Worm (Caenorhabditis elegans) whole organism, mixed stage, embryonic: Measurements from ENCODE around the gene F13C5.2.
A peak's percentile ranks its signal among the peaks of the same experiment; 100 is the strongest.

Experiments
- bed-3 ChIP-seq: fragments of 200-800 bp; sonication (Bioruptor generic); optimal IDR thresholded peaks from 3 replicates; lab custom pipeline; 2018; ENCODE audit warnings: mild to moderate bottlenecking, missing genetic modification characterization, moderate library complexity, missing compliant biosample characterization
- blmp-1 ChIP-seq: fragments of 150-350 bp; optimal IDR thresholded peaks from 2 replicates; lab custom pipeline; 2014; ENCODE audit warnings: missing biosample characterization, missing genetic modification characterization
- ceh-39 ChIP-seq: fragments of 150-350 bp; optimal IDR thresholded peaks from 2 replicates; lab custom pipeline; 2014; ENCODE audit warnings: missing biosample characterization, missing genetic modification characterization
- ceh-83 ChIP-seq: fragments of 200-800 bp; sonication (Bioruptor generic); optimal IDR thresholded peaks from 2 replicates; lab custom pipeline; 2018; ENCODE audit warnings: mild to moderate bottlenecking, missing genetic modification characterization, missing compliant biosample characterization
- ces-1 ChIP-seq: fragments of 150-350 bp; optimal IDR thresholded peaks from 2 replicates; lab custom pipeline; 2014; ENCODE audit warnings: missing biosample characterization, missing genetic modification reagents, missing genetic modification characterization
- cnd-1 ChIP-seq: fragments of 200-800 bp; sonication (Bioruptor generic); optimal IDR thresholded peaks from 2 replicates; lab custom pipeline; 2018; ENCODE audit warnings: mild to moderate bottlenecking, missing genetic modification characterization, missing compliant biosample characterization
- drap-1 ChIP-seq: fragments of 200-800 bp; sonication (Bioruptor generic); optimal IDR thresholded peaks from 3 replicates; lab custom pipeline; 2018; ENCODE audit warnings: mild to moderate bottlenecking, missing genetic modification characterization, missing compliant biosample characterization
- elt-1 ChIP-seq: sonication (generic microtip); optimal IDR thresholded peaks from 2 replicates; lab custom pipeline; 2017; ENCODE audit warnings: missing genetic modification characterization, mild to moderate bottlenecking, missing compliant biosample characterization, antibody characterized with exemption, moderate library complexity, borderline replicate concordance; ENCODE audit not compliant: insufficient read depth
- ham-2 ChIP-seq: fragments of 200-800 bp; sonication (Bioruptor generic); optimal IDR thresholded peaks from 2 replicates; lab custom pipeline; 2018; ENCODE audit warnings: mild to moderate bottlenecking, missing genetic modification characterization, missing compliant biosample characterization
- hlh-1 ChIP-seq: fragments of 150-350 bp; optimal IDR thresholded peaks from 2 replicates; lab custom pipeline; 2014; ENCODE audit warnings: missing biosample characterization, missing genetic modification reagents, missing genetic modification characterization
- lin-13 ChIP-seq: fragments of 150-350 bp; optimal IDR thresholded peaks from 2 replicates; lab custom pipeline; 2014; ENCODE audit warnings: missing biosample characterization, missing genetic modification characterization
- lin-32 ChIP-seq: fragments of 200-800 bp; sonication (Bioruptor generic); optimal IDR thresholded peaks from 2 replicates; lab custom pipeline; 2018; ENCODE audit warnings: mild to moderate bottlenecking, missing genetic modification characterization, missing compliant biosample characterization
- lsy-2 ChIP-seq: fragments of 150-350 bp; optimal IDR thresholded peaks from 2 replicates; lab custom pipeline; 2014; ENCODE audit warnings: missing biosample characterization, missing genetic modification characterization
- mab-5 ChIP-seq: fragments of 150-350 bp; optimal IDR thresholded peaks from 2 replicates; lab custom pipeline; 2014; ENCODE audit warnings: missing biosample characterization, missing genetic modification characterization
- mep-1 ChIP-seq: fragments of 150-350 bp; optimal IDR thresholded peaks from 2 replicates; lab custom pipeline; 2017; ENCODE audit warnings: missing biosample characterization, missing genetic modification reagents, missing genetic modification characterization, inconsistent platforms
- nhr-12 ChIP-seq: fragments of 150-350 bp; optimal IDR thresholded peaks from 2 replicates; lab custom pipeline; 2014; ENCODE audit warnings: missing biosample characterization, missing genetic modification characterization
- nhr-2 ChIP-seq: fragments of 150-350 bp; optimal IDR thresholded peaks from 2 replicates; lab custom pipeline; 2014; ENCODE audit warnings: missing biosample characterization, missing genetic modification characterization
- nhr-28 ChIP-seq: fragments of 150-350 bp; optimal IDR thresholded peaks from 2 replicates; lab custom pipeline; 2014; ENCODE audit warnings: missing biosample characterization, missing genetic modification characterization
- nhr-76 ChIP-seq: sonication (generic microtip); optimal IDR thresholded peaks from 2 replicates; lab custom pipeline; 2017; ENCODE audit warnings: missing biosample characterization, missing genetic modification characterization
- pha-4 ChIP-seq: fragments of 150-350 bp; optimal IDR thresholded peaks from 2 replicates; lab custom pipeline; 2018; ENCODE audit warnings: missing biosample characterization, missing genetic modification reagents, missing genetic modification characterization
- sem-2 ChIP-seq: fragments of 200-800 bp; sonication (Bioruptor generic); optimal IDR thresholded peaks from 2 replicates; lab custom pipeline; 2018; ENCODE audit warnings: mild to moderate bottlenecking, missing genetic modification characterization, missing compliant biosample characterization
- sptf-1 ChIP-seq: sonication (generic microtip); optimal IDR thresholded peaks from 2 replicates; lab custom pipeline; 2017; ENCODE audit warnings: mild to moderate bottlenecking, missing genetic modification characterization, moderate library complexity, missing compliant biosample characterization
- unc-120 ChIP-seq: sonication (generic microtip); optimal IDR thresholded peaks from 2 replicates; lab custom pipeline; 2017; ENCODE audit warnings: missing genetic modification characterization, missing compliant biosample characterization; ENCODE audit not compliant: poor library complexity, severe bottlenecking
- unc-39 ChIP-seq: fragments of 150-350 bp; optimal IDR thresholded peaks from 2 replicates; lab custom pipeline; 2014; ENCODE audit warnings: missing biosample characterization, missing genetic modification characterization
- zip-8 ChIP-seq: fragments of 150-350 bp; optimal IDR thresholded peaks from 2 replicates; lab custom pipeline; 2014; ENCODE audit warnings: missing biosample characterization, missing genetic modification characterization
- ztf-11 ChIP-seq: fragments of 150-350 bp; optimal IDR thresholded peaks from 2 replicates; lab custom pipeline; 2014; ENCODE audit warnings: missing biosample characterization, missing genetic modification characterization

The F13C5.2 gene

ce11 chrX:593910-594447 is at the start of gene F13C5.2:
TSS of gene F13C5.2 (plus strand) at chrX:593960.
- TF ChIP-seq ces-1 (GFP tag; lab: Kevin White, UChicago) = no peak
- peak; percentile 16 for TF ChIP-seq cnd-1 (tag; lab: Kevin White, UChicago)

ce11 chrX:551175-551729 is 42.5 kb upstream of the F13C5.2 start, which contains the start of gene F57C12.2:
TSS of gene F57C12.2 (minus strand) at chrX:551392.
- TF ChIP-seq nhr-76 (tag; lab: Kevin White, UChicago) = no peak
- no peak for TF ChIP-seq unc-39 (tag; lab: Kevin White, UChicago)
- TF ChIP-seq lsy-2 (tag; lab: Kevin White, UChicago) = no peak
- no peak for TF ChIP-seq elt-1 (tag; lab: Kevin White, UChicago)
- no peak for TF ChIP-seq ham-2 (GFP tag; lab: Kevin White, UChicago)
- TF ChIP-seq lin-32 = no peak
- no peak for TF ChIP-seq drap-1
- TF ChIP-seq mab-5 (tag; lab: Kevin White, UChicago) = no peak

ce11 chrX:553420-553819 is 40.3 kb upstream of the F13C5.2 start:
- no peak for TF ChIP-seq blmp-1 (tag; lab: Kevin White, UChicago)
- TF ChIP-seq elt-1 (tag; lab: Kevin White, UChicago) = no peak
- no peak for TF ChIP-seq nhr-2 (tag; lab: Kevin White, UChicago)
- TF ChIP-seq mab-5 (tag; lab: Kevin White, UChicago) = no peak
- no peak for TF ChIP-seq lsy-2 (tag; lab: Kevin White, UChicago)
- TF ChIP-seq lin-13 (tag; lab: Kevin White, UChicago) = no peak
- TF ChIP-seq lin-32 = no peak
- no peak for TF ChIP-seq unc-120 (tag; lab: Kevin White, UChicago)
- no peak for TF ChIP-seq ham-2 (GFP tag; lab: Kevin White, UChicago)
- TF ChIP-seq sptf-1 = no peak
- no peak for TF ChIP-seq bed-3 (GFP tag; lab: Kevin White, UChicago)
- no peak for TF ChIP-seq ceh-39
- no peak for TF ChIP-seq mep-1

ce11 chrX:553875-554274 is 39.9 kb upstream of the F13C5.2 start, which contains the start of gene F57C12.6:
TSS of gene F57C12.6 (minus strand) at chrX:553975.
- TF ChIP-seq cnd-1 (tag; lab: Kevin White, UChicago) (no peak), ceh-83 (GFP tag; lab: Kevin White, UChicago) (no peak), mep-1 (no peak), sem-2 (GFP tag; lab: Kevin White, UChicago) (no peak), zip-8 (tag; lab: Kevin White, UChicago) (no peak)

- TF ChIP-seq nhr-28 (tag; lab: Kevin White, UChicago) (no peak), unc-120 (tag; lab: Kevin White, UChicago) (no peak), bed-3 (GFP tag; lab: Kevin White, UChicago) (no peak), ztf-11 (tag; lab: Kevin White, UChicago) (no peak), nhr-12 (tag; lab: Kevin White, UChicago) (no peak), elt-1 (tag; lab: Kevin White, UChicago) (no peak), pha-4 (tag; lab: Kevin White, UChicago) (no peak), ham-2 (GFP tag; lab: Kevin White, UChicago) (no peak), drap-1 (no peak), nhr-76 (tag; lab: Kevin White, UChicago) (no peak)
These were observed 38.5 kb upstream of the F13C5.2 start for ce11 chrX:555043-555791.

ce11 chrX:557195-557594 is 36.6 kb upstream of the F13C5.2 start, which contains the start of gene hlh-19:
TSS of gene hlh-19 (minus strand) at chrX:557295.
- no peak for TF ChIP-seq mep-1
- no peak for TF ChIP-seq ham-2 (GFP tag; lab: Kevin White, UChicago)
- no peak for TF ChIP-seq elt-1 (tag; lab: Kevin White, UChicago)
- TF ChIP-seq ceh-39 = no peak
- TF ChIP-seq ztf-11 (tag; lab: Kevin White, UChicago) = no peak
- no peak for TF ChIP-seq hlh-1 (tag; lab: Kevin White, UChicago)
- no peak for TF ChIP-seq blmp-1 (tag; lab: Kevin White, UChicago)
